Fruit fly (Drosophila melanogaster): ENCODE results near the gene NTPase.
A peak's percentile ranks its signal among the peaks of the same experiment; 100 is the strongest.

The NTPase gene

DNA sequence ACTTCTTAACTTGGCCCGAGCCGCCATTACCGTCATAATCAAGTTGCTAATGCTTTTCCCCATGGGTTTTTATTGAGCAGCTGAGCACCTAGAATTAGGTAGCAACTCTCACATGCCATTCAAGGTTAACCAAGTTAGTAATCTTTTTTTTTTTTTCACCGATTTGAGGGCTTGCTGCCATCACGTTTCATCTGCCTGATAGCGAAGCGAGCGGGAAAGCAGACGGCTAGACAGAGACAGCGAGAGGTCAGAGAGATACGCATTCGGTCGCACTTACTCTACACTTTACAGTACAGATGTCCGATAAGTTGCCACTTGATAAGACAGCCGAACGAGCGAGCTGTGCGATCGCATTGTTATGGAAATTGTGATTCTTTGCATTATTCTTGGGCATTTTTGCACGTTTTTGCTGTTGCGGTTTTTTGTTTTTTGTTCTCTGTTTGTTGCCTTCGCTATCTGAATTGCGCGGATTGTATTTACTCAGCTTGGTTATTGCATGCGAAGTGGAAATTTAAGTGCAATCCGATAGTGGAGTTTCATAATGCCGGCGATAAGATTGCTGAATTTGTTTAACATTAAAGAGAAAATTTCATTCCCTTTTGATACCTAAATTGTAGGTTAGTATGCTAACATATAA is 14.9 kb upstream of the NTPase start (continued):
- TF ChIP-seq chinmo (GFP tag; IDR thresholded peaks at IDR 0.05; ENCODE audit: partially characterized antibody) (0 out of 4 replicates have a peak, but pooled peaks have one; percentile 79), Hey (tag; optimal IDR thresholded peaks at IDR 0.05) (peak; percentile 26), Sry-δ (GFP tag; optimal IDR thresholded peaks at IDR 0.05) (no peak), btn (GFP tag; optimal IDR thresholded peaks at IDR 0.05) (no peak), YL-1 (GFP tag; optimal IDR thresholded peaks at IDR 0.05) (no peak), ERR (GFP tag; optimal IDR thresholded peaks at IDR 0.05) (peak; percentile 23), CG7271 (tag; optimal IDR thresholded peaks at IDR 0.05) (no peak), usp (GFP tag; optimal IDR thresholded peaks at IDR 0.05) (no peak), gsb (GFP tag; IDR thresholded peaks at IDR 0.05) (no peak), CG14014 (GFP tag; IDR thresholded peaks at IDR 0.05) (no peak), sqz (GFP tag; optimal IDR thresholded peaks at IDR 0.05) (peak; percentile 73), ewg (GFP tag; optimal IDR thresholded peaks at IDR 0.05) (no peak), oc (tag; optimal IDR thresholded peaks at IDR 0.05) (no peak), sim (GFP tag; IDR thresholded peaks at IDR 0.05) (no peak), Deaf1 (tag; optimal IDR thresholded peaks at IDR 0.05) (peak; percentile 6), grn (GFP tag; optimal IDR thresholded peaks at IDR 0.05) (peak; percentile 90), Side (GFP tag; optimal IDR thresholded peaks at IDR 0.05) (no peak), CG1024 (GFP tag; IDR thresholded peaks at IDR 0.05) (no peak), CG2129 (GFP tag; IDR thresholded peaks at IDR 0.05; ENCODE audit: partially characterized antibody) (no peak), CG1832 (GFP tag; optimal IDR thresholded peaks at IDR 0.05) (peak; percentile 43), CG9817 (tag; optimal IDR thresholded peaks at IDR 0.05) (no peak), CG7987 (GFP tag; optimal IDR thresholded peaks at IDR 0.05) (peak; percentile 98), CG32772 (GFP tag; IDR thresholded peaks at IDR 0.05) (0 out of 2 replicates have a peak, but pooled peaks have one; percentile 12), CG11093 (GFP tag; IDR thresholded peaks at IDR 0.05) (no peak), CG34376 (GFP tag; optimal IDR thresholded peaks at IDR 0.05) (peak; percentile 74), CG11695 (GFP tag; IDR thresholded peaks at IDR 0.05) (0 out of 3 replicates have a peak, but pooled peaks have one; percentile 8), mirr (GFP tag; optimal IDR thresholded peaks at IDR 0.05) (peak; percentile 36), CG5245 (GFP tag; optimal IDR thresholded peaks at IDR 0.05) (no peak), CG10321 (GFP tag; IDR thresholded peaks at IDR 0.05) (peak; percentile 63; the same call in 1 of the 2 replicates), jumu (GFP tag; optimal IDR thresholded peaks at IDR 0.05) (no peak), CG13123 (GFP tag; optimal IDR thresholded peaks at IDR 0.05) (no peak), exex (tag; optimal IDR thresholded peaks at IDR 0.05) (peak; percentile 79), Trl (optimal IDR thresholded peaks at IDR 0.05) (peak in 1 of 2 experiments; percentile 48), Trl (GFP tag; optimal IDR thresholded peaks at IDR 0.05) (no peak), hkb (optimal IDR thresholded peaks at IDR 0.05) (no peak), hkb (GFP tag; IDR thresholded peaks at IDR 0.05) (no peak), dan (GFP tag; IDR thresholded peaks at IDR 0.05) (no peak), sug (tag; optimal IDR thresholded peaks at IDR 0.05) (peak; percentile 68)

DNA sequence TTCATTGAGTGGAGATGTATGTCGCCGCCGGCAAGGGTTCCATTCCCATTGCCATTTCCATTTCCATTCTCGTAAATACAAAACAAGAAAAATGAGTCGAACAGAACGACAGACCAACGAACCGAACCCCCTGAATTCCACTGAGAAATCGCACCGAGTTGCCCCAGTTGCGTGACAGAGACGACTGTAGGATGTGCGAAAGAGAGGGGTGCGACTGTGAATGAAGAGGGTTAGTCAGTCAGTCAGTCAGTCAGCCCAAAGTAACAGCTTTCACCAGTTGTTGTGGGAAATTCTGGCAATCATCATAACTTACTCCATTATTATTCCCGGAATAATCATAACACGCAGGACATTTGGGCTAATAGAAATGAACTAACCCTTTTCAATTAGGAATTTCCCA is 12.6 kb upstream of the NTPase start:
- TF ChIP-seq CG13287 (GFP tag; IDR thresholded peaks at IDR 0.05; ENCODE audit: partially characterized antibody) (no peak), Max (GFP tag; optimal IDR thresholded peaks at IDR 0.05) (no peak), Atf3 (GFP tag; optimal IDR thresholded peaks at IDR 0.05) (no peak), Deaf1 (tag; optimal IDR thresholded peaks at IDR 0.05) (peak; percentile 31), Dref (GFP tag; IDR thresholded peaks at IDR 0.05) (no peak), Med (GFP tag) (peak; percentile 53), eyg (GFP tag; optimal IDR thresholded peaks at IDR 0.05) (no peak), abd-A (tag; optimal IDR thresholded peaks at IDR 0.05) (peak; percentile 32), phol (tag; optimal IDR thresholded peaks at IDR 0.05) (no peak), CG31365 (tag; optimal IDR thresholded peaks at IDR 0.05) (no peak), CG10321 (GFP tag; IDR thresholded peaks at IDR 0.05) (peak; percentile 62; the same call in 1 of the 2 replicates), CG2199 (GFP tag; IDR thresholded peaks at IDR 0.05) (0 out of 3 replicates have a peak, but pooled peaks have one; percentile 19), CG31441 (GFP tag; IDR thresholded peaks at IDR 0.05) (no peak), CG10209 (GFP tag; optimal IDR thresholded peaks at IDR 0.05) (peak; percentile 57), Dfd (GFP tag; optimal IDR thresholded peaks at IDR 0.05) (no peak), CG8281 (tag; optimal IDR thresholded peaks at IDR 0.05) (no peak), ATbp (GFP tag; optimal IDR thresholded peaks at IDR 0.05) (no peak)

All from whole organism, embryonic.